Fruit fly (Drosophila melanogaster): ENCODE results near the gene CG2698.

The CG2698 gene

dm6 chr3R:8001074-8001669 lies at the start of gene CG2698, which contains the start of gene Kmn2 (continued):
- TF ChIP-seq ab (GFP tag; optimal IDR thresholded peaks at IDR 0.05) (peak; percentile 69), NFAT (GFP tag; IDR thresholded peaks at IDR 0.05) (peak; percentile 96), nom (GFP tag; optimal IDR thresholded peaks at IDR 0.05) (peak; percentile 90), her (GFP tag; optimal IDR thresholded peaks at IDR 0.05) (peak; percentile 10), CG1832 (GFP tag; optimal IDR thresholded peaks at IDR 0.05) (no peak), tna (GFP tag; IDR thresholded peaks at IDR 0.05; ENCODE audit: partially characterized antibody) (no peak; the same call in 1 of the 2 replicates), Xbp1 (GFP tag; optimal IDR thresholded peaks at IDR 0.05) (peak; percentile 97), pnt (GFP tag; optimal IDR thresholded peaks at IDR 0.05) (peak; percentile 81), CG7963 (GFP tag; IDR thresholded peaks at IDR 0.05; ENCODE audit: partially characterized antibody) (no peak), CG9727 (GFP tag; optimal IDR thresholded peaks at IDR 0.05) (peak; percentile 96), sd (tag; optimal IDR thresholded peaks at IDR 0.05) (peak; percentile 81), cwo (GFP tag; optimal IDR thresholded peaks at IDR 0.05) (peak; percentile 88), CG9797 (GFP tag; optimal IDR thresholded peaks at IDR 0.05) (peak; percentile 52), CG13296 (GFP tag; optimal IDR thresholded peaks at IDR 0.05) (peak; percentile 93), oc (tag; optimal IDR thresholded peaks at IDR 0.05) (peak; percentile 94), pum (GFP tag; optimal IDR thresholded peaks at IDR 0.05) (peak; percentile 85), CG9215 (GFP tag; IDR thresholded peaks at IDR 0.05) (peak; percentile 97), fd102C (GFP tag; optimal IDR thresholded peaks at IDR 0.05) (peak; percentile 72), TFAM (GFP tag; optimal IDR thresholded peaks at IDR 0.05) (no peak), CG17359 (tag; optimal IDR thresholded peaks at IDR 0.05) (peak; percentile 96), run (tag; optimal IDR thresholded peaks at IDR 0.05) (peak; percentile 81), CG18476 (GFP tag; optimal IDR thresholded peaks at IDR 0.05) (peak; percentile 95), CG10462 (GFP tag; optimal IDR thresholded peaks at IDR 0.05) (peak; percentile 85), cato (GFP tag; optimal IDR thresholded peaks at IDR 0.05; ENCODE audit: borderline replicate concordance) (peak; percentile 91), hbn (GFP tag; IDR thresholded peaks at IDR 0.05; ENCODE audit: partially characterized antibody) (peak; percentile 36; the same call in 1 of the 2 replicates), CG31224 (GFP tag; IDR thresholded peaks at IDR 0.05) (peak; percentile 94), Sin3A (optimal IDR thresholded peaks at IDR 0.05) (peak; percentile 55), CG7372 (GFP tag; IDR thresholded peaks at IDR 0.05) (peak; percentile 97), tio (GFP tag; optimal IDR thresholded peaks at IDR 0.05) (peak; percentile 95), CG11093 (GFP tag; IDR thresholded peaks at IDR 0.05) (peak; percentile 98), MBD-R2 (GFP tag; IDR thresholded peaks at IDR 0.05) (peak; percentile 98), CG10565 (GFP tag; optimal IDR thresholded peaks at IDR 0.05) (peak; percentile 77), CG10209 (GFP tag; optimal IDR thresholded peaks at IDR 0.05) (peak; percentile 96), CG16815 (GFP tag; optimal IDR thresholded peaks at IDR 0.05) (peak; percentile 96), ash1 (GFP tag; optimal IDR thresholded peaks at IDR 0.05) (peak; percentile 20), nau (GFP tag; optimal IDR thresholded peaks at IDR 0.05) (peak; percentile 90), CG7987 (GFP tag; optimal IDR thresholded peaks at IDR 0.05) (peak; percentile 85), trh (GFP tag; optimal IDR thresholded peaks at IDR 0.05) (peak; percentile 91), CG2199 (GFP tag; IDR thresholded peaks at IDR 0.05) (peak; percentile 94), Bteb2 (GFP tag; optimal IDR thresholded peaks at IDR 0.05) (peak; percentile 74), sim (GFP tag; IDR thresholded peaks at IDR 0.05) (peak; percentile 96), zfh2 (GFP tag; optimal IDR thresholded peaks at IDR 0.05) (peak; percentile 88), HLH4C (GFP tag; IDR thresholded peaks at IDR 0.05; ENCODE audit: partially characterized antibody) (no peak; the same call in 1 of the 3 replicates), CG16863 (GFP tag; optimal IDR thresholded peaks at IDR 0.05) (peak; percentile 83), CG12659 (GFP tag; optimal IDR thresholded peaks at IDR 0.05) (peak; percentile 97), Dip2 (GFP tag; IDR thresholded peaks at IDR 0.05) (peak; percentile 67), Sry-δ (GFP tag; optimal IDR thresholded peaks at IDR 0.05) (peak; percentile 47), ranshi (GFP tag; IDR thresholded peaks at IDR 0.05) (peak; percentile 97), Ets97D (GFP tag; optimal IDR thresholded peaks at IDR 0.05) (peak; percentile 60), so (GFP tag; IDR thresholded peaks at IDR 0.05) (peak; percentile 95)

All from whole organism, embryonic.